Worm (Caenorhabditis elegans): ENCODE results near the gene pals-38.

Gene pals-38

DNA sequence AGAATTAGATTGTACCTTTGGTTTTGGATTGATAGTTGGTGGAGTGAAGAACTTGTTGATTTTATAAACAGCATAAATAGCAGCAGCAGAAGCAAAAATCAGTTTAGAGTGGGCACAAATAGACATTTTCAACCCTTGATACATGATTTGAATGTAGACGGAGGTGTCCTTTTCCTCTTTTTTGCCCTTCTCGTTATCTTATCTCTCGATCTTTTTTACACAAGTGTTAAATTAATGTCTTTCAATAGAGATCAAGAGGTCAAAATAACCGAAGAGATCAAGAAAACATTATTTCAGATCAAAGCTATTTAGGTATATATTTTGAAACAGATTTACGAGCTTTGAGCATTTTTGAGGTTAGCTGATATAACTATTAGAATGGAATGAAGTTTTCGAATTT is 34.9 kb downstream of the pals-38 start, which contains the start of gene cdr-7:
TSS of gene cdr-7 (minus strand) at position 205 of the 400 bp plus-strand sequence.
- TF ChIP-seq mxl-2 (GFP tag; conservative IDR thresholded peaks at IDR 0.05) = no peak
- TF ChIP-seq nhr-28 (tag; optimal IDR thresholded peaks at IDR 0.05) = peak; percentile 13

DNA sequence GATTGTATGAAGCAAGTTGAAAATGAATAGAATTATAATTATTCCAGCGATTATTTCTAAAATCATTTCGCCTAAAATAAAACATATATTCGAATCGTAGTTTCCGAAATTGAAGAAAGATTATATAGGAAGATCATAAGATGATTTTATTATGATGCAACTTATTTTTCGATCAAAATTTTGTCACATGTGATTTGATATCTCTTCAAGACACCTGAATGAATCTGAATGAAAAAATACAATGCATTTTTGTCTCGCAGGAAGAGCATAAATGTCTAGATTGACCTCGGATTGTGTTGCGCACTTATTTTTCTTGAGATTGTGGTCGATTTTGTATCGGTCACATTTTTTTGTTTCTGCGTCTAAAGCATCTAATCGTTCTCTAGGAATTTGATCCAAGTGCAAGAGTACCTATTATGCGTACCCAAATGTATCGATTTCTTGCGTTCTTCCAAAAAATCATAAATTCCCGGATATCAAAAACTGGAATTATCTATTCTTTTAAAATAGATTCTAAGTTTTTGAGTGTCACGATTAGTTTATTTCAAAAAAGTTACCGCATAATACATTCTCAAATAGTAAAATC is 36.3 kb downstream of the pals-38 start, which contains the start of gene hrg-2:
TSS of gene hrg-2 (minus strand) at position 98 of the 586 bp plus-strand sequence.
- TF ChIP-seq zfp-3 (GFP tag; conservative IDR thresholded peaks at IDR 0.05) = no peak
- no peak for TF ChIP-seq hlh-11 (tag; optimal IDR thresholded peaks at IDR 0.05)
- no peak for TF ChIP-seq set-16 (GFP tag; IDR thresholded peaks at IDR 0.05)
- no peak for TF ChIP-seq T20F7.1 (GFP tag; optimal IDR thresholded peaks at IDR 0.05)
- TF ChIP-seq lin-38 (GFP tag; IDR thresholded peaks at IDR 0.05) = no peak
- TF ChIP-seq nhr-10 (tag; optimal IDR thresholded peaks at IDR 0.05) = no peak
- no peak for TF ChIP-seq ama-1 (optimal IDR thresholded peaks at IDR 0.05)
- peak; percentile 93 for TF ChIP-seq ztf-7 (tag; optimal IDR thresholded peaks at IDR 0.05)
- no peak for TF ChIP-seq mdt-29 (GFP tag; IDR thresholded peaks at IDR 0.05)
- no peak for TF ChIP-seq lsy-2 (tag; optimal IDR thresholded peaks at IDR 0.05)
- no peak for TF ChIP-seq ces-1 (GFP tag; optimal IDR thresholded peaks at IDR 0.05)
- TF ChIP-seq ceh-82 (tag; optimal IDR thresholded peaks at IDR 0.05) = no peak
- no peak for TF ChIP-seq mxl-2 (GFP tag; conservative IDR thresholded peaks at IDR 0.05)
- TF ChIP-seq dpl-1 (GFP tag; optimal IDR thresholded peaks at IDR 0.05) = no peak
- TF ChIP-seq tra-1 (GFP tag; IDR thresholded peaks at IDR 0.05) = no peak
- no peak for TF ChIP-seq nhr-237 (tag; optimal IDR thresholded peaks at IDR 0.05)
- no peak for TF ChIP-seq lin-39 (tag; optimal IDR thresholded peaks at IDR 0.05)
- no peak for TF ChIP-seq rbr-2 (tag; optimal IDR thresholded peaks at IDR 0.05)
- TF ChIP-seq snpc-1.2 (GFP tag; IDR thresholded peaks at IDR 0.05) = no peak
- no peak for TF ChIP-seq mxl-3 (GFP tag; optimal IDR thresholded peaks at IDR 0.05)
- no peak for TF ChIP-seq fos-1 (tag; optimal IDR thresholded peaks at IDR 0.05)
- TF ChIP-seq attf-4 (tag; optimal IDR thresholded peaks at IDR 0.05) = no peak
- TF ChIP-seq daf-8 (GFP tag; IDR thresholded peaks at IDR 0.05) = no peak
- TF ChIP-seq lim-7 (GFP tag; IDR thresholded peaks at IDR 0.05) = no peak
- peak; percentile 2 for TF ChIP-seq mep-1 (tag; optimal IDR thresholded peaks at IDR 0.05)
- TF ChIP-seq duxl-1 (tag; optimal IDR thresholded peaks at IDR 0.05; ENCODE audit: poor library complexity) = no peak
- TF ChIP-seq unc-39 (tag; optimal IDR thresholded peaks at IDR 0.05) = no peak
- TF ChIP-seq hlh-30 (tag; optimal IDR thresholded peaks at IDR 0.05; ENCODE audit: insufficient read depth) = peak; percentile 40
- TF ChIP-seq nhr-48 (tag; optimal IDR thresholded peaks at IDR 0.05) = peak; percentile 64
- TF ChIP-seq F26F4.8 (GFP tag; conservative IDR thresholded peaks at IDR 0.05) = no peak
- no peak for TF ChIP-seq arid-1 (GFP tag; conservative IDR thresholded peaks at IDR 0.05)
- TF ChIP-seq nhr-28 (tag; optimal IDR thresholded peaks at IDR 0.05) = peak; percentile 14
- no peak for TF ChIP-seq nhr-41 (GFP tag; IDR thresholded peaks at IDR 0.05)
- TF ChIP-seq hmg-1.1 (GFP tag; IDR thresholded peaks at IDR 0.05) = no peak
- no peak for TF ChIP-seq mdl-1 (tag; optimal IDR thresholded peaks at IDR 0.05)
- no peak for TF ChIP-seq Y75B8A.6 (GFP tag; IDR thresholded peaks at IDR 0.05)
- TF ChIP-seq egl-43 (GFP tag; IDR thresholded peaks at IDR 0.05) = no peak
- TF ChIP-seq ceh-62 (tag; optimal IDR thresholded peaks at IDR 0.05) = no peak
- TF ChIP-seq pha-4 (GFP tag; IDR thresholded peaks at IDR 0.05) = no peak
- no peak for TF ChIP-seq pha-4 (tag; optimal IDR thresholded peaks at IDR 0.05)
- no peak for TF ChIP-seq unc-130 (GFP tag; optimal IDR thresholded peaks at IDR 0.05)
- TF ChIP-seq lin-13 (GFP tag; optimal IDR thresholded peaks at IDR 0.05) = no peak
- peak; percentile 31 for TF ChIP-seq aha-1 (tag)
- TF ChIP-seq ztf-11 (tag; optimal IDR thresholded peaks at IDR 0.05) = no peak
- no peak for TF ChIP-seq gei-8 (GFP tag; optimal IDR thresholded peaks at IDR 0.05)
- no peak for TF ChIP-seq F44E2.7 (GFP tag; IDR thresholded peaks at IDR 0.05)
- TF ChIP-seq lir-3 (tag; optimal IDR thresholded peaks at IDR 0.05) = no peak
- TF ChIP-seq php-3 (GFP tag; IDR thresholded peaks at IDR 0.05) = no peak
- no peak for TF ChIP-seq D1046.2 (GFP tag; IDR thresholded peaks at IDR 0.05)
- no peak for TF ChIP-seq spr-3 (GFP tag; optimal IDR thresholded peaks at IDR 0.05)
